Fruit fly (Drosophila melanogaster) ovary, adult (tissue): Measurements from ENCODE around the gene CG34106.

Experiments
- CG17801 ChIP-seq: fragments of 200-800 bp; optimal IDR thresholded peaks from 2 replicates; lab custom pipeline; 2019; ENCODE audit warnings: missing biosample characterization, mild to moderate bottlenecking, missing genetic modification characterization, moderate library complexity; ENCODE audit not compliant: partially characterized antibody

The CG34106 gene

DNA sequence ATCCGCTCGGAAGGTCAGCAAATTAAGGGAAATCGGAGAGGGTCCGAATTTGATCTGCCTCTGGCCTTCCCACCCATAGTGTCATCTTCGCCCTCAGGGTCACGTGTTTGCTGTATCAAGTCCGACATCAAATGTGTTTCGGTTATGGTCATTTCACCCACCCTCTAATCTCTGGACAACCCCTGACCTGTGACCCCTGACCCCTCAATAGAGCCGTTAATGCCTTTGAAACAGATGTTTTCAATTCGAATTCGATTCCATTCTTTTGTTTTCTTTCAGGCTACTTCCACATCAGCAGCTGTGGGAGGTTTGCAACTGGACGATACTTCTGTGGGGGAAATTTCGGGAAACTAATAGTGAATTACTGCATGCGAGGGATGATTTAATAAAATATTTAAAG is 90.6 kb downstream of the CG34106 start:
- TF ChIP-seq CG17801: no peak

DNA sequence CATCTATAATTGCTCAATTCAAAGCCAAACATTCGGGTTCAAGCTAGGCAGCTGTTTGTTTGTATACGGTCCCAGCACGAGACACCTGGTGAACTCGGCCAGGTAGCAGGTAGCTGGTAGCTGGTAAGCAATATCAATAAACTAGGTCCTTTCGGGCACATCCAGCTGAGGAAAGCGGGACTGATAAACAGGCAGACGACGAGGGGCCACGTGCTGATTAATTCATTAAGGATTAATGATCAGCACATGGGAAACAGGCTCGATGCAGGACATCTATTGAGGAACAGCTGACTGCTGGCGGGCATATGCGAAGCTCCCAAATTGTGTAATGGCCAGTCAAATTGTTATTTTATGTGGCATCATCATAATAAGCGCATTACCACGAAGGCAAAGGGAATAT is 91.4 kb downstream of the CG34106 start:
- TF ChIP-seq CG17801: no peak
